Worm (Caenorhabditis elegans): Measurements from ENCODE around the gene C33G8.2.

The C33G8.2 gene

DNA sequence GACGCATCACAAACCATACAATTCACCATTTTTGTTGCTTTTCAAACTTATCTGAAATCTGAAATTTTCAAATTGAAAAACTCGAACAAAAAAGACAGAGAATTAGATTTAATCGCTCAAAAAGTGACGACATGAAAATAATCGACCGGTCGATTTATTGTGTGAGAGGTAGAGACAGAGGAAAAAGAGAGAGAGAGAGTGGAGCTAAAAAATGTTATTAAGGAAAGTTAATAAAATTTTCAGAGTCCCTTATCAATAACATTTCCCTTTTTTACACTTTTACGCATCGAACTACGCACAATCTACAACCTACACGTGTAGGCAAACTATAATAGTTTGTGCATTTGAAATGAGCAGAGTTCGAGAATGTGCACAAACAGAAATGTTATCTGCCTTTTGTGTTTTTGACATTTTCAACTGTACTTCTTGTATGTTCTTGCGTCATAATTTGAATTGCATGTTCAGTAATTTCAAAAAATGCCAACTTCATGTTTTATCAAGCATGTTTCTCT lies 12.5 kb upstream of the C33G8.2 start, which contains the start of gene nhr-107:
nhr-107 (minus strand) TSS at position 51 of the 512 bp plus-strand sequence.
- TF ChIP-seq elt-3 (tag; optimal IDR thresholded peaks at IDR 0.05) (no peak), zip-8 (tag; optimal IDR thresholded peaks at IDR 0.05) (peak; percentile 22)

DNA sequence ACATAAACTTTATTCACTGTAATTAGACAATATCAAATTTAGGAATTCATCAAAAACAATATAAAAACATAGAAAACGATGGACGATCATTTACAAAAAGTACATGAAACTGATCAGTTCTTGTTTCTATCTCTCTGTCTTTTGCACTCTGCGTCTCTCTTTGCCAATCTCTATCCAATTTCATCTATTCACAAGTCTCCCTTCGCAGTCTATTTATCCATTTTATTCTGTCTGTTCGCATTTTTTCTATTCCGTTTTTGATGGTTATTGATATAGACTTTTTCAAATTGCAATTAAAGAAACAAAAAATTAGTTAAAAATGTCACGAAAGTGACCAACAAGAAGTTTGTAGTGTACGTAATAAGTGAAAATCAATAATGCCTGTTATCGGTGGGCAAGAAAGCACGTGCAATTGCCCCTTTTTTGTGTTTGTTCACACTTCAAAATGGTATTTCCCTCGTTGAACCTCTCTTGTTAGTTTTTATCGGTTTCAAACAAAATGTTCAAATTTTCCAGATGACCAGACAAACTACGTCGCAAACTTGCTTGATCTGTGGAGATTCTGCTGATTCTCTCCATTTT lies 11.2 kb upstream of the C33G8.2 start, which contains the start of gene nhr-42:
nhr-42 (plus strand) TSS at position 517 of the 582 bp plus-strand sequence.
- no peak for TF ChIP-seq ceh-43 (GFP tag; optimal IDR thresholded peaks at IDR 0.05)
- no peak for TF ChIP-seq lin-32 (GFP tag; optimal IDR thresholded peaks at IDR 0.05)
- no peak for TF ChIP-seq elt-1 (tag; optimal IDR thresholded peaks at IDR 0.05; ENCODE audit: borderline replicate concordance, insufficient read depth)
- TF ChIP-seq nhr-237 (tag; optimal IDR thresholded peaks at IDR 0.05), result no peak
- no peak for TF ChIP-seq blmp-1 (tag; optimal IDR thresholded peaks at IDR 0.05)
- no peak for TF ChIP-seq M03D4.4 (tag; optimal IDR thresholded peaks at IDR 0.05)
- no peak for TF ChIP-seq mab-5 (tag; optimal IDR thresholded peaks at IDR 0.05)
- TF ChIP-seq bed-3 (GFP tag; optimal IDR thresholded peaks at IDR 0.05), result no peak
- TF ChIP-seq sptf-1 (tag; optimal IDR thresholded peaks at IDR 0.05), result no peak
- no peak for TF ChIP-seq nhr-2 (tag; optimal IDR thresholded peaks at IDR 0.05)
- TF ChIP-seq ceh-39 (tag; optimal IDR thresholded peaks at IDR 0.05), result no peak
- no peak for TF ChIP-seq ceh-83 (GFP tag; optimal IDR thresholded peaks at IDR 0.05)
- TF ChIP-seq flh-1 (GFP tag; optimal IDR thresholded peaks at IDR 0.05), result no peak
- no peak for TF ChIP-seq lsy-2 (tag; optimal IDR thresholded peaks at IDR 0.05)
- no peak for TF ChIP-seq nhr-76 (tag; optimal IDR thresholded peaks at IDR 0.05)
- no peak for TF ChIP-seq elt-3 (tag; optimal IDR thresholded peaks at IDR 0.05)
- TF ChIP-seq unc-62 (GFP tag; optimal IDR thresholded peaks at IDR 0.05), result no peak

DNA sequence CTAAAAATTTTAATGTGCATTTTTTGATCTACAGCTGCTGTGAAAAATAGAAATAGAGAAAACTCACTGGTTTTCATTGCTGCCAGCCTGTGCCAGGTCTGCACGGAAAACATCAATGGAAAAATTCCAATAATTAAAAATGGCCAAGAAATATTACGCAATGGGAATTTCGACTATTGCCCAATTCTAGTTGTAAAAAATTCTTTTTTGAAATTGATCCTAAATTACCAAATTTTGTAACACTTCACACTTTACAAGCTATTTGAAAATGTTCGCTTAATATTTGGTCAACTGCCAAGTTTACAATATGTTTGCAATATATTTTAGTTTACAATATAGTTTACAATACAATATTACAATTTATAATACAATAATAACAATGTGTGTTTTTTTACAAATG lies 8.8 kb upstream of the C33G8.2 start:
- TF ChIP-seq ztf-11 (tag; optimal IDR thresholded peaks at IDR 0.05) (no peak), zip-8 (tag; optimal IDR thresholded peaks at IDR 0.05) (peak; percentile 71)

DNA sequence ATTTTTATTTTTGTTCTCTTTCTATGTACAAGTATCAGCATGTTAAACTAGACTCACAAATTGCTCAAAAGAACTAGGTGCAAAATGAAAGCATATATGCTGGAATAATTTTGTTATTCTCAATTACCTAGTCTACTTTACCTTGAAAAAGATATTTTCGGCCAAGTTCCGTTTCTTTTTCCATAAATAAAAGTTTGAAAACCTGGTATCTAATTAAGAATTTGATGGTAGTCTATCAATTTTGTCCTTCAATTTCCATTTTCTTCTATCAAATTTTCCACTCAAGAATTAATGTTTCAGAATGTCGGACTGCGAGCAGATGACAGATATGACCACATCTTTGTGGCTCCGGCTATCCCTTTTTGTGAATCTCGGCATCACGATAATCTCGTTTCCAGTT lies 5.7 kb upstream of the C33G8.2 start, which contains the start of gene srab-4:
srab-4 (plus strand) TSS at position 301 of the 400 bp plus-strand sequence.
- no peak for TF ChIP-seq lsy-2 (tag; optimal IDR thresholded peaks at IDR 0.05)
- TF ChIP-seq elt-1 (tag; optimal IDR thresholded peaks at IDR 0.05; ENCODE audit: borderline replicate concordance, insufficient read depth), result no peak
- no peak for TF ChIP-seq nhr-76 (tag; optimal IDR thresholded peaks at IDR 0.05)
- TF ChIP-seq elt-3 (tag; optimal IDR thresholded peaks at IDR 0.05), result no peak
- no peak for TF ChIP-seq sem-2 (GFP tag; optimal IDR thresholded peaks at IDR 0.05)
- TF ChIP-seq nhr-28 (tag; optimal IDR thresholded peaks at IDR 0.05), result no peak
- TF ChIP-seq ceh-83 (GFP tag; optimal IDR thresholded peaks at IDR 0.05), result no peak
- TF ChIP-seq tbx-8 (GFP tag; optimal IDR thresholded peaks at IDR 0.05), result no peak
- TF ChIP-seq snpc-4 (tag; optimal IDR thresholded peaks at IDR 0.05), result no peak

DNA sequence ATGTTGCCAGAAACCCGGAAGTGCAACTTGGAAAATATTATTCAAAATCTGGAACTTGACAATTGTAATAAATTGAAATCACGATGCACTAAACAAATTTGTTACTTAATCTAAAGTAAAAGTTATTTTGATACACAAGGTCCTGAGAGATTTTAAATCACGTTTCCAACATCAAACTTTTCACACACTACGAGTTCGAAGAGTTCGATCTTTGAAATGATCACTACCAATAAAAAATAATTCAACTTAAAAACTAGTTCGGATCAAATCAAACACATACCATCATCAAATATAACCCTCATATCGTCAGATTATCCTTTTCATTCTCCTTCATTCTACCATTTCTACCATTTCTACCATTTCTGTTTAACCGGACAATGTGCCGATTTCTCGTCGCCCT lies 3.6 kb upstream of the C33G8.2 start, which contains the start of gene spig-10:
spig-10 (plus strand) TSS at position 301 of the 400 bp plus-strand sequence.
- TF ChIP-seq snpc-4 (tag; optimal IDR thresholded peaks at IDR 0.05) (no peak), elt-3 (tag; optimal IDR thresholded peaks at IDR 0.05) (no peak), ztf-11 (tag; optimal IDR thresholded peaks at IDR 0.05) (no peak), ces-1 (GFP tag; optimal IDR thresholded peaks at IDR 0.05) (no peak), nhr-12 (tag; optimal IDR thresholded peaks at IDR 0.05) (no peak), nhr-76 (tag; optimal IDR thresholded peaks at IDR 0.05) (no peak), drap-1 (GFP tag; optimal IDR thresholded peaks at IDR 0.05) (no peak), M03D4.4 (tag; optimal IDR thresholded peaks at IDR 0.05) (no peak), pha-4 (tag; optimal IDR thresholded peaks at IDR 0.05) (no peak), ham-2 (GFP tag; optimal IDR thresholded peaks at IDR 0.05) (no peak), mab-5 (tag; optimal IDR thresholded peaks at IDR 0.05) (no peak), ceh-39 (tag; optimal IDR thresholded peaks at IDR 0.05) (no peak)

DNA sequence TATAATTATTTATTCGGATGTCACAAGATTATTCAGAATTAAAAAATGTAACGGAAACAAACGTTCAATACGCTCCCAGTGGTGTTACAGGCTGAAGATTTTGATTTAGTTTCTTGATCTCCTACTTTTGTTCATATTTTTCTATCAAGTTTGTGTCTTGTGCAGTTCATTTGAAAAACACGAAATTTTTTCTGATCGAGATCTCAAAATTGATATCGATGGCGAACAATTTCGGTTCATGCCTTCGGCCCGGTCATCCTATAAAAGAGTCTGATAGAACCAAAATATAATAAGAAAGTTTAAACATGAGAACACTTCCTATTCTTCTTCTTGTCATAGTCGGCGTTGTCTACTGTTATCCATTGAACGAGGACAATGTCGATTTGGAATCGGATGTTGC lies 2.3 kb upstream of the C33G8.2 start, which contains the start of gene drd-10:
drd-10 (plus strand) TSS at position 301 of the 400 bp plus-strand sequence.
- no peak for TF ChIP-seq pha-4 (tag; optimal IDR thresholded peaks at IDR 0.05)
